Worm (Caenorhabditis elegans) whole organism, late embryonic: Measurements from ENCODE around the gene F31D4.5.

Source experiments
- ama-1 ChIP-seq: fragments of 150-350 bp; optimal IDR thresholded peaks from 2 replicates; lab custom pipeline; 2014
- ceh-24 ChIP-seq: sonication (generic microtip); optimal IDR thresholded peaks from 2 replicates; lab custom pipeline; 2016; ENCODE audit warnings: mild to moderate bottlenecking, missing genetic modification characterization, missing compliant biosample characterization
- ceh-6 ChIP-seq: fragments of 200-800 bp; sonication (Bioruptor generic); optimal IDR thresholded peaks from 2 replicates; lab custom pipeline; 2018; ENCODE audit warnings: mild to moderate bottlenecking, missing genetic modification characterization, missing compliant biosample characterization
- dve-1 ChIP-seq: sonication (generic microtip); optimal IDR thresholded peaks from 2 replicates; lab custom pipeline; 2017; ENCODE audit warnings: antibody characterized with exemption, mild to moderate bottlenecking, missing genetic modification characterization, missing compliant biosample characterization
- elt-2 ChIP-seq: sonication (generic microtip); optimal IDR thresholded peaks from 2 replicates; lab custom pipeline; 2016; ENCODE audit warnings: missing genetic modification reagents, missing genetic modification characterization, missing compliant biosample characterization
- ets-4 ChIP-seq: sonication (generic microtip); optimal IDR thresholded peaks from 2 replicates; lab custom pipeline; 2016; ENCODE audit warnings: missing genetic modification characterization, missing compliant biosample characterization
- fkh-6 ChIP-seq: sonication (generic microtip); optimal IDR thresholded peaks from 2 replicates; lab custom pipeline; 2016; ENCODE audit warnings: missing genetic modification characterization, missing compliant biosample characterization
- lin-11 ChIP-seq: fragments of 200-800 bp; sonication (Bioruptor generic); optimal IDR thresholded peaks from 2 replicates; lab custom pipeline; 2018; ENCODE audit warnings: mild to moderate bottlenecking, missing genetic modification characterization, missing compliant biosample characterization
- nhr-11 ChIP-seq: fragments of 150-350 bp; optimal IDR thresholded peaks from 2 replicates; lab custom pipeline; 2014; ENCODE audit warnings: missing biosample characterization, missing genetic modification characterization
- odd-2 ChIP-seq: sonication (generic microtip); optimal IDR thresholded peaks from 2 replicates; lab custom pipeline; 2017; ENCODE audit warnings: antibody characterized with exemption, mild to moderate bottlenecking, missing genetic modification characterization, missing compliant biosample characterization
- pqm-1 ChIP-seq: sonication (generic microtip); optimal IDR thresholded peaks from 2 replicates; lab custom pipeline; 2016; ENCODE audit warnings: missing genetic modification characterization, missing compliant biosample characterization
- sox-4 ChIP-seq: sonication (generic microtip); optimal IDR thresholded peaks from 2 replicates; lab custom pipeline; 2017; ENCODE audit warnings: mild to moderate bottlenecking, missing genetic modification characterization, inconsistent platforms, missing compliant biosample characterization

DNA sequence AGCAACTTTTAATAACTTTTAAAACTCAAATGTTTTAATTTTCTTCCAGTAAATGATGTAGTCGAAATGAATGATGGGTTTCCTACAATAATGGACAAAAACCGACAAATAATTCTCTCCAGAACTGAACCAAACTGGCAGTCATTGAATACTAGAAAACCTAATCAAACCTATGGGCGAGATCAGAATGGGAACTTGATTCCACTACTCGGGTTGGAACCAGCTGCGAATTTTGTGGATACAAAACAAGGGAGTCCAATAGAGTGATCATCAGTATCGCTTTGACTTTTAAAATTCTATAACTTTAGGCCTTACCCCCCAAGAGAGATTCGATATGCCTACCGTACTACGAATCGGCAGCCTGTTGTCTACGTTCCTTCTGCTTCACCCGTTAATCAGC lies 27.3 kb upstream of the F31D4.5 start:
- TF ChIP-seq nhr-11 (tag; lab: Kevin White, UChicago): no peak
- TF ChIP-seq ceh-24: no peak
- TF ChIP-seq sox-4: no peak
- TF ChIP-seq ama-1 (lab: Kevin White, UChicago): no peak
- TF ChIP-seq dve-1: no peak
- TF ChIP-seq fkh-6 (tag; lab: Kevin White, UChicago): no peak
- TF ChIP-seq ceh-6: no peak
- no peak for TF ChIP-seq odd-2 (tag; lab: Kevin White, UChicago)
- no peak for TF ChIP-seq pqm-1 (tag; lab: Kevin White, UChicago)
- TF ChIP-seq ets-4: no peak
- no peak for TF ChIP-seq elt-2 (tag; lab: Kevin White, UChicago)
- no peak for TF ChIP-seq lin-11 (tag; lab: Kevin White, UChicago)
